Fruit fly (Drosophila melanogaster) whole organism, wandering third instar larva: ENCODE results near the gene vito.

Experiments used
- Abd-B ChIP-seq: fragments of >200 bp; optimal IDR thresholded peaks from 2 replicates; lab custom pipeline; 2017; ENCODE audit warnings: missing biosample characterization, missing genetic modification characterization
- CG32264 ChIP-seq: fragments of 200-800 bp; sonication (Bioruptor generic); optimal IDR thresholded peaks from 2 replicates; lab custom pipeline; 2016; ENCODE audit warnings: missing biosample characterization, missing genetic modification characterization
- CG9705 ChIP-seq: fragments of 200-800 bp; sonication (Bioruptor generic); optimal IDR thresholded peaks from 2 replicates; lab custom pipeline; 2018; ENCODE audit warnings: missing biosample characterization, mild to moderate bottlenecking, missing genetic modification characterization
- Jra ChIP-seq: sonication (Bioruptor generic); optimal IDR thresholded peaks from 2 replicates; lab custom pipeline; 2016; ENCODE audit warnings: missing biosample characterization, missing genetic modification characterization
- N ChIP-seq: fragments of >200 bp; optimal IDR thresholded peaks from 2 replicates; lab custom pipeline; 2018; ENCODE audit warnings: missing biosample characterization, missing external identifiers, missing genetic modification characterization
- brk ChIP-seq: fragments of 200-800 bp; sonication (Bioruptor generic); optimal IDR thresholded peaks from 2 replicates; lab custom pipeline; 2016; ENCODE audit warnings: missing biosample characterization, mild to moderate bottlenecking, missing genetic modification characterization
- pan ChIP-seq: fragments of >200 bp; optimal IDR thresholded peaks from 2 replicates; lab custom pipeline; 2017
- psq ChIP-seq: fragments of 200-800 bp; sonication (Bioruptor generic); optimal IDR thresholded peaks from 3 replicates; lab custom pipeline; 2017; ENCODE audit warnings: missing biosample characterization, mild to moderate bottlenecking, missing genetic modification characterization, moderate library complexity
- tai ChIP-seq: sonication (Bioruptor generic); optimal IDR thresholded peaks from 2 replicates; lab custom pipeline; 2016; ENCODE audit warnings: missing biosample characterization, missing genetic modification characterization

DNA sequence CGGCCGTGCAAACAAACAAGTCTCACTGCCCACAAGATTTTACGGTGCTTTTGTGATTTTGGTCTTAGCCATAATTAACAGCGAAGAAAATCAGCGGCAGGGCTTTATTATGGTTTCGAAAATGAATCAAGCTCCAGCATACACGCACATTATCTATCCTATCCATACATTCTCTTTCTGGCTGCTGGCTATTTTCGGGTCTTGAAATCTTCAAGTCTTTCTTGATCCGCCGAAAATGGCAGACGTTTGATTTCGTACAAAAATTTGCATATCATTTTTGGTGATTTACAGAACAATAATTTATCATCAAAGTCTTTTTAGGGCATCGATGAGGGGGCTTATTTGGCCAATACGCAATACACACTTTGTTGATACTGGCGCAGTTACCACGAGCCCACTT is 11.7 kb upstream of the vito start:
- TF ChIP-seq Abd-B (GFP tag; lab: Kevin White, UChicago) = no peak
- no peak for TF ChIP-seq psq
- TF ChIP-seq CG32264 = no peak
- no peak for TF ChIP-seq brk (GFP tag; lab: Kevin White, UChicago)
- no peak for TF ChIP-seq tai (GFP tag; lab: Kevin White, UChicago)
- no peak for TF ChIP-seq pan (lab: Kevin White, UChicago)
- TF ChIP-seq CG9705 (GFP tag; lab: Kevin White, UChicago) = no peak
- no peak for TF ChIP-seq Jra (GFP tag; lab: Kevin White, UChicago)
- no peak for TF ChIP-seq N
